Worm (Caenorhabditis elegans): ENCODE measurements around the gene F20D6.15.

DNA sequence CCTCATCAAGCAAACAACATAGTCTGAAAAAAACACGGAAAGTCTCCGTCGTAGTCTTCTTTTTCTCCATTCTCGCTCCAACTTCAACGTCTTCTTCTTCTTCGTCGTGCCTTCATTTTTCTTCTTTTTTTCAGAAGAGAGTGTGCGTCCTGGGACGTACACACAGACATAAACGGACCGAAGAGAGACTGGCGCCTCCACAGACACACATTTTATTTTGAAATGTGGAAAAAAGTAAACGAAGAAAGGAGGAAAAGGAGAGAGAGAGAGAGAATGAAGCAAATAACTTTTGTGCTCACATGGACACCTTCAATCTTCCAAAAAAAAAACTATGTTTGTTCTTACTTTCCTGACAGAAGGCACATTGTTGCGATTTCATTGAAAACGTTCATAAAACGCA lies 26.9 kb upstream of the F20D6.15 start:
- TF ChIP-seq sox-4 (tag; optimal IDR thresholded peaks at IDR 0.05), result no peak
- TF ChIP-seq ceh-19 (GFP tag; optimal IDR thresholded peaks at IDR 0.05), result no peak
- TF ChIP-seq ceh-22 (tag; optimal IDR thresholded peaks at IDR 0.05), result no peak
- no peak for TF ChIP-seq npax-4 (tag; optimal IDR thresholded peaks at IDR 0.05)
- TF ChIP-seq lin-11 (tag; optimal IDR thresholded peaks at IDR 0.05), result no peak
- TF ChIP-seq ama-1 (optimal IDR thresholded peaks at IDR 0.05), result no peak
- TF ChIP-seq sox-2 (GFP tag; IDR thresholded peaks at IDR 0.05), result no peak
- TF ChIP-seq ttx-3 (tag; optimal IDR thresholded peaks at IDR 0.05), result no peak
- no peak for TF ChIP-seq dmd-4 (tag; optimal IDR thresholded peaks at IDR 0.05; ENCODE audit: borderline replicate concordance)
- no peak for TF ChIP-seq unc-55 (GFP tag; optimal IDR thresholded peaks at IDR 0.05)
- TF ChIP-seq tbx-2 (tag; optimal IDR thresholded peaks at IDR 0.05), result no peak
- no peak for TF ChIP-seq hlh-13 (GFP tag; optimal IDR thresholded peaks at IDR 0.05)
- no peak for TF ChIP-seq zip-5 (tag; optimal IDR thresholded peaks at IDR 0.05)
